Worm (Caenorhabditis elegans) whole organism, L3 larva: ENCODE results near the gene srg-2.

Experiments used
- ama-1 ChIP-seq: fragments of 150-350 bp; optimal IDR thresholded peaks from 2 replicates; lab custom pipeline; 2018
- lin-39 ChIP-seq: fragments of 150-350 bp; optimal IDR thresholded peaks from 2 replicates; lab custom pipeline; 2018; ENCODE audit warnings: missing biosample characterization, missing genetic modification reagents, missing genetic modification characterization
- mdl-1 ChIP-seq: fragments of 150-350 bp; optimal IDR thresholded peaks from 2 replicates; lab custom pipeline; 2014; ENCODE audit warnings: missing biosample characterization, missing genetic modification characterization
- nhr-237 ChIP-seq: fragments of 150-350 bp; optimal IDR thresholded peaks from 2 replicates; lab custom pipeline; 2014; ENCODE audit warnings: missing biosample characterization, missing genetic modification characterization
- nhr-25 ChIP-seq: sonication (generic microtip); optimal IDR thresholded peaks from 2 replicates; lab custom pipeline; 2017; ENCODE audit warnings: missing biosample characterization, missing genetic modification characterization
- snpc-4 ChIP-seq: fragments of 150-350 bp; optimal IDR thresholded peaks from 2 replicates; lab custom pipeline; 2014; ENCODE audit warnings: missing biosample characterization, missing genetic modification characterization
- zag-1 ChIP-seq: fragments of 150-350 bp; optimal IDR thresholded peaks from 2 replicates; lab custom pipeline; 2014; ENCODE audit warnings: missing biosample characterization, missing genetic modification characterization
- ztf-4 ChIP-seq: fragments of 150-350 bp; optimal IDR thresholded peaks from 2 replicates; lab custom pipeline; 2014; ENCODE audit warnings: missing biosample characterization, missing genetic modification characterization

DNA sequence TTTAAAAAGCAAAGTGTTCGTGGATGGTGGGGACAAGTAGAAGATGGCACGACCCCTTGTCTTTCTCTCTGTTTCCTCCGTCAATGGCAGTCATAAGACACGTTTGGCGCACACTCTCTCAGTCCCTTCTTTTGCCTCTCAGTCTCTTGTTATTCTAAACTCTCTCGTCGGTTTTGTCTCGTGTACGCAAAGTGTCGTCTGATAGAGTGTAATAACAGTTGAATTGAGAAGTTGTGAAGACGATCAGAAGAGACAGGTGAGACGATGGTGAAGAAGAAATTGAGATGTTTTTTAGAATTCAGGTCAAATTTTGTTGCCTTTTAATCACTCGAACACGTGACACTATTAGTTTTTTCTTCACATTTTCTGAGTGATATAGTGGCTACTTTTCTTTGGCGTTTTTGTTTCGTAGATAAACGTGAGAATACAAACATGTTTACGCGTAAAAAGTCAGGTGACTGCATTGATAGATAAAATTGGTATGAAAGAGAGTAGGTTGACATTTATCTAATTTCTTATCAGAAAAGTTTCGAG, 43.2 kb upstream of the srg-2 start, which contains the start of gene F47D12.9:
- TF ChIP-seq snpc-4 (tag; lab: Kevin White, UChicago) (peak; percentile 30), zag-1 (tag; lab: Kevin White, UChicago) (no peak), nhr-25 (tag; lab: Kevin White, UChicago) (peak; percentile 91), nhr-237 (tag; lab: Kevin White, UChicago) (no peak), mdl-1 (tag; lab: Kevin White, UChicago) (peak; percentile 43), lin-39 (tag; lab: Kevin White, UChicago) (peak; percentile 68), ztf-4 (tag; lab: Kevin White, UChicago) (no peak), ama-1 (lab: Kevin White, UChicago) (peak; percentile 69)
